Worm (Caenorhabditis elegans) whole organism, mixed stage, embryonic: ENCODE data around the gene Y40B10A.5.

ENCODE experiments used
- M03D4.4 ChIP-seq: sonication (generic microtip); optimal IDR thresholded peaks from 2 replicates; lab custom pipeline; 2017; ENCODE audit warnings: mild to moderate bottlenecking, missing genetic modification characterization, missing compliant biosample characterization
- blmp-1 ChIP-seq: fragments of 150-350 bp; optimal IDR thresholded peaks from 2 replicates; lab custom pipeline; 2014; ENCODE audit warnings: missing biosample characterization, missing genetic modification characterization
- ceh-39 ChIP-seq: fragments of 150-350 bp; optimal IDR thresholded peaks from 2 replicates; lab custom pipeline; 2014; ENCODE audit warnings: missing biosample characterization, missing genetic modification characterization
- ceh-43 ChIP-seq: fragments of 200-800 bp; sonication (Bioruptor generic); optimal IDR thresholded peaks from 2 replicates; lab custom pipeline; 2018; ENCODE audit warnings: mild to moderate bottlenecking, missing genetic modification characterization, moderate library complexity, missing compliant biosample characterization
- ceh-83 ChIP-seq: fragments of 200-800 bp; sonication (Bioruptor generic); optimal IDR thresholded peaks from 2 replicates; lab custom pipeline; 2018; ENCODE audit warnings: mild to moderate bottlenecking, missing genetic modification characterization, missing compliant biosample characterization
- ces-1 ChIP-seq: fragments of 150-350 bp; optimal IDR thresholded peaks from 2 replicates; lab custom pipeline; 2014; ENCODE audit warnings: missing biosample characterization, missing genetic modification reagents, missing genetic modification characterization
- cnd-1 ChIP-seq: fragments of 200-800 bp; sonication (Bioruptor generic); optimal IDR thresholded peaks from 2 replicates; lab custom pipeline; 2018; ENCODE audit warnings: mild to moderate bottlenecking, missing genetic modification characterization, missing compliant biosample characterization
- drap-1 ChIP-seq: fragments of 200-800 bp; sonication (Bioruptor generic); optimal IDR thresholded peaks from 3 replicates; lab custom pipeline; 2018; ENCODE audit warnings: mild to moderate bottlenecking, missing genetic modification characterization, missing compliant biosample characterization
- elt-1 ChIP-seq: sonication (generic microtip); optimal IDR thresholded peaks from 2 replicates; lab custom pipeline; 2017; ENCODE audit warnings: missing genetic modification characterization, mild to moderate bottlenecking, missing compliant biosample characterization, antibody characterized with exemption, moderate library complexity, borderline replicate concordance; ENCODE audit not compliant: insufficient read depth
- elt-3 ChIP-seq: fragments of 150-350 bp; optimal IDR thresholded peaks from 2 replicates; lab custom pipeline; 2014; ENCODE audit warnings: missing biosample characterization, missing genetic modification characterization
- flh-1 ChIP-seq: fragments of 200-800 bp; sonication (Bioruptor generic); optimal IDR thresholded peaks from 2 replicates; lab custom pipeline; 2018; ENCODE audit warnings: mild to moderate bottlenecking, missing genetic modification characterization, moderate library complexity, missing compliant biosample characterization
- ham-2 ChIP-seq: fragments of 200-800 bp; sonication (Bioruptor generic); optimal IDR thresholded peaks from 2 replicates; lab custom pipeline; 2018; ENCODE audit warnings: mild to moderate bottlenecking, missing genetic modification characterization, missing compliant biosample characterization
- hlh-1 ChIP-seq: fragments of 150-350 bp; optimal IDR thresholded peaks from 2 replicates; lab custom pipeline; 2014; ENCODE audit warnings: missing biosample characterization, missing genetic modification reagents, missing genetic modification characterization
- lin-13 ChIP-seq: fragments of 150-350 bp; optimal IDR thresholded peaks from 2 replicates; lab custom pipeline; 2014; ENCODE audit warnings: missing biosample characterization, missing genetic modification characterization
- lin-32 ChIP-seq: fragments of 200-800 bp; sonication (Bioruptor generic); optimal IDR thresholded peaks from 2 replicates; lab custom pipeline; 2018; ENCODE audit warnings: mild to moderate bottlenecking, missing genetic modification characterization, missing compliant biosample characterization
- lsy-2 ChIP-seq: fragments of 150-350 bp; optimal IDR thresholded peaks from 2 replicates; lab custom pipeline; 2014; ENCODE audit warnings: missing biosample characterization, missing genetic modification characterization
- mab-5 ChIP-seq: fragments of 150-350 bp; optimal IDR thresholded peaks from 2 replicates; lab custom pipeline; 2014; ENCODE audit warnings: missing biosample characterization, missing genetic modification characterization
- mep-1 ChIP-seq: fragments of 150-350 bp; optimal IDR thresholded peaks from 2 replicates; lab custom pipeline; 2017; ENCODE audit warnings: missing biosample characterization, missing genetic modification reagents, missing genetic modification characterization, inconsistent platforms
- mls-2 ChIP-seq: sonication (generic microtip); optimal IDR thresholded peaks from 2 replicates; lab custom pipeline; 2016; ENCODE audit warnings: mild to moderate bottlenecking, missing genetic modification characterization, moderate library complexity, missing compliant biosample characterization
- nhr-12 ChIP-seq: fragments of 150-350 bp; optimal IDR thresholded peaks from 2 replicates; lab custom pipeline; 2014; ENCODE audit warnings: missing biosample characterization, missing genetic modification characterization
- nhr-28 ChIP-seq: fragments of 150-350 bp; optimal IDR thresholded peaks from 2 replicates; lab custom pipeline; 2014; ENCODE audit warnings: missing biosample characterization, missing genetic modification characterization
- nhr-76 ChIP-seq: sonication (generic microtip); optimal IDR thresholded peaks from 2 replicates; lab custom pipeline; 2017; ENCODE audit warnings: missing biosample characterization, missing genetic modification characterization
- pha-4 ChIP-seq: fragments of 150-350 bp; optimal IDR thresholded peaks from 2 replicates; lab custom pipeline; 2018; ENCODE audit warnings: missing biosample characterization, missing genetic modification reagents, missing genetic modification characterization
- sem-2 ChIP-seq: fragments of 200-800 bp; sonication (Bioruptor generic); optimal IDR thresholded peaks from 2 replicates; lab custom pipeline; 2018; ENCODE audit warnings: mild to moderate bottlenecking, missing genetic modification characterization, missing compliant biosample characterization
- snpc-4 ChIP-seq: fragments of 150-350 bp; optimal IDR thresholded peaks from 2 replicates; lab custom pipeline; 2014; ENCODE audit warnings: missing biosample characterization, missing genetic modification characterization
- tbx-8 ChIP-seq: fragments of 200-800 bp; sonication (Bioruptor generic); optimal IDR thresholded peaks from 2 replicates; lab custom pipeline; 2018; ENCODE audit warnings: mild to moderate bottlenecking, missing genetic modification characterization, moderate library complexity, missing compliant biosample characterization
- unc-39 ChIP-seq: fragments of 150-350 bp; optimal IDR thresholded peaks from 2 replicates; lab custom pipeline; 2014; ENCODE audit warnings: missing biosample characterization, missing genetic modification characterization
- unc-62 ChIP-seq: fragments of 150-350 bp; optimal IDR thresholded peaks from 2 replicates; lab custom pipeline; 2014; ENCODE audit warnings: missing biosample characterization, missing genetic modification reagents, missing genetic modification characterization
- zip-8 ChIP-seq: fragments of 150-350 bp; optimal IDR thresholded peaks from 2 replicates; lab custom pipeline; 2014; ENCODE audit warnings: missing biosample characterization, missing genetic modification characterization
- ztf-11 ChIP-seq: fragments of 150-350 bp; optimal IDR thresholded peaks from 2 replicates; lab custom pipeline; 2014; ENCODE audit warnings: missing biosample characterization, missing genetic modification characterization

The Y40B10A.5 gene

ce11 chrV:2030661-2031060 lies 15.2 kb downstream of the Y40B10A.5 start:
- TF ChIP-seq elt-1 (tag; lab: Kevin White, UChicago) (no peak), flh-1 (no peak)

- TF ChIP-seq nhr-12 (tag; lab: Kevin White, UChicago) (no peak), blmp-1 (tag; lab: Kevin White, UChicago) (no peak), drap-1 (GFP tag; lab: Kevin White, UChicago) (no peak), M03D4.4 (tag; lab: Kevin White, UChicago) (no peak)
Observed at ce11 chrV:2029877-2030276, 16.0 kb downstream of the Y40B10A.5 start, which contains the start of gene F59A7.12. Gene F59A7.12, plus strand, starts transcription at chrV:2030177.

DNA sequence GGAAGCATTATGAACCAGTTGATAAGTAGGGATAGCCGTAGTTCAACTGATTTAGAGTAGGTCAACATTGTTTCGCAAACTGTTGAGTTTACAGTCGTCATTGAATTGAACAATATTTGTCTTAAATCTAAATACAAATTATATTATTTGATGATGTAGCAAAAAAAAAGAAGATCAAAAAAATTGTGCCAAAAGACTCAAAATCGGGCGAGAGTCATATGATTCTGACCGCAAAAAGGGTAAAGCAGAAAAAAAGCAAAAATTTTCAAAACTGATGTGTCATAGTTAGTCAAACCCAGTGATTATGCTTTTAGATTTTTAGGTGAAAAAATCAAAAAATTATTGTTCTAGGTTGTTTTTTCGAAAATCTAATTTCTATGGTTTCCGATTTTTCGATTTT lies 18.1 kb downstream of the Y40B10A.5 start, which contains the start of gene srab-13:
Gene srab-13 (minus strand): TSS at position 101 of the 400 bp plus-strand sequence.
- TF ChIP-seq mab-5 (tag; lab: Kevin White, UChicago) (no peak), lin-32 (GFP tag; lab: Kevin White, UChicago) (no peak), unc-62 (GFP tag; lab: Kevin White, UChicago) (no peak), M03D4.4 (tag; lab: Kevin White, UChicago) (no peak), pha-4 (no peak), lsy-2 (tag; lab: Kevin White, UChicago) (no peak), elt-3 (no peak), ceh-39 (tag; lab: Kevin White, UChicago) (no peak), ztf-11 (tag; lab: Kevin White, UChicago) (no peak), nhr-28 (no peak), nhr-76 (tag; lab: Kevin White, UChicago) (no peak), snpc-4 (tag; lab: Kevin White, UChicago) (no peak), hlh-1 (tag; lab: Kevin White, UChicago) (no peak), ham-2 (GFP tag; lab: Kevin White, UChicago) (no peak)

DNA sequence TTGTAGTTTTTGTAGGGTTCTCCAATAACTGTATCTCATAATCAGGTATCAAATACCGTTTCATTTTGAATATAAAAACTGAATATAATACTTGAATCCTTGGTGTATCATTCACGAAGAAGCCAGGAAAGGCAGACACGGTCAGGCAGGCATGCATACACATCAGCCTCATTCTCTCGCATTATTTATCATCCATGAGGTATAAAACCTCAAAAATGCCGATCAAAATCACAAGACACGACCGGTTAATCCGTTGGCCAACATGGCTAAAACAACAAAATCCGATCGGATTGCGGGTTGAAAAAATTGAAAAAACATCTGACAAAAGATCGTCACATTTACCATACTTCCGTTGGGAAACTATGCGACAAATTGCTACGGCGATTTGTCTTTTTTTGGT lies 23.5 kb downstream of the Y40B10A.5 start, which contains the start of gene F59A7.5:
Gene F59A7.5 (plus strand): TSS at position 301 of the 400 bp plus-strand sequence.
- TF ChIP-seq ces-1 (GFP tag; lab: Kevin White, UChicago) (no peak), drap-1 (GFP tag; lab: Kevin White, UChicago) (no peak), nhr-28 (no peak), zip-8 (tag; lab: Kevin White, UChicago) (no peak), ztf-11 (tag; lab: Kevin White, UChicago) (no peak), unc-39 (tag; lab: Kevin White, UChicago) (no peak), mls-2 (no peak), lsy-2 (tag; lab: Kevin White, UChicago) (no peak), nhr-12 (tag; lab: Kevin White, UChicago) (no peak), lin-13 (tag; lab: Kevin White, UChicago) (no peak), mab-5 (tag; lab: Kevin White, UChicago) (no peak), unc-62 (GFP tag; lab: Kevin White, UChicago) (no peak), lin-32 (GFP tag; lab: Kevin White, UChicago) (no peak)

- no peak for TF ChIP-seq ceh-83 (GFP tag; lab: Kevin White, UChicago)
- TF ChIP-seq flh-1, result no peak
- no peak for TF ChIP-seq tbx-8 (GFP tag; lab: Kevin White, UChicago)
- TF ChIP-seq ham-2 (GFP tag; lab: Kevin White, UChicago), result no peak
- TF ChIP-seq nhr-12 (tag; lab: Kevin White, UChicago), result no peak
Observed at ce11 chrV:2021283-2021682, 24.6 kb downstream of the Y40B10A.5 start.

ce11 chrV:2018689-2019088 lies 27.2 kb downstream of the Y40B10A.5 start, which contains the start of gene F59A7.14:
Gene F59A7.14, plus strand, starts transcription at chrV:2018989.
- TF ChIP-seq mep-1 (tag; lab: Kevin White, UChicago) (no peak), flh-1 (no peak), ceh-43 (GFP tag; lab: Kevin White, UChicago) (no peak), cnd-1 (tag; lab: Kevin White, UChicago) (no peak), hlh-1 (tag; lab: Kevin White, UChicago) (no peak), sem-2 (GFP tag; lab: Kevin White, UChicago) (no peak), nhr-76 (tag; lab: Kevin White, UChicago) (no peak), lin-32 (GFP tag; lab: Kevin White, UChicago) (no peak), unc-62 (GFP tag; lab: Kevin White, UChicago) (no peak), mab-5 (tag; lab: Kevin White, UChicago) (no peak), pha-4 (no peak), ceh-39 (tag; lab: Kevin White, UChicago) (no peak), mls-2 (no peak), zip-8 (tag; lab: Kevin White, UChicago) (no peak), unc-39 (tag; lab: Kevin White, UChicago) (no peak), snpc-4 (tag; lab: Kevin White, UChicago) (no peak), nhr-12 (tag; lab: Kevin White, UChicago) (no peak), drap-1 (GFP tag; lab: Kevin White, UChicago) (no peak), ham-2 (GFP tag; lab: Kevin White, UChicago) (no peak)
